Worm (Caenorhabditis elegans): ENCODE measurements around the gene C45G9.6.
A peak's percentile ranks its signal among the peaks of the same experiment; 100 is the strongest.

C45G9.6 gene

ce11 chrIII:5068675-5069233 lies 32.5 kb downstream of the C45G9.6 start, which contains the start of the genes C45G9.11 and C45G9.2:
C45G9.11 (minus strand) TSS chrIII:5068725.
C45G9.2 (plus strand) TSS chrIII:5069066.
- TF ChIP-seq nhr-76 (tag; optimal IDR thresholded peaks at IDR 0.05) (peak; percentile 12), lin-15B (tag; optimal IDR thresholded peaks at IDR 0.05) (peak; percentile 63), pqm-1 (tag; optimal IDR thresholded peaks at IDR 0.05) (peak; percentile 24), nfya-1 (tag; optimal IDR thresholded peaks at IDR 0.05; ENCODE audit: insufficient read depth) (peak; percentile 75), nhr-23 (tag; optimal IDR thresholded peaks at IDR 0.05) (peak; percentile 61), pha-4 (tag; optimal IDR thresholded peaks at IDR 0.05) (no peak), lsy-12 (tag; optimal IDR thresholded peaks at IDR 0.05) (peak; percentile 46), snpc-4 (tag; optimal IDR thresholded peaks at IDR 0.05) (peak; percentile 58), nhr-11 (tag; optimal IDR thresholded peaks at IDR 0.05) (no peak), nhr-77 (tag; optimal IDR thresholded peaks at IDR 0.05) (no peak), skn-1 (tag; optimal IDR thresholded peaks at IDR 0.05) (peak; percentile 51), nhr-43 (tag; optimal IDR thresholded peaks at IDR 0.05; ENCODE audit: poor library complexity, severe bottlenecking) (peak; percentile 88), lin-39 (tag; optimal IDR thresholded peaks at IDR 0.05) (peak; percentile 23), nhr-25 (tag; optimal IDR thresholded peaks at IDR 0.05) (peak; percentile 47)

ce11 chrIII:5071509-5071908 lies 35.3 kb downstream of the C45G9.6 start, which contains the start of gene C45G9.12:
C45G9.12 (minus strand) TSS chrIII:5071609.
- no peak for TF ChIP-seq nfya-1 (tag; optimal IDR thresholded peaks at IDR 0.05; ENCODE audit: insufficient read depth)
- TF ChIP-seq nhr-23 (tag; optimal IDR thresholded peaks at IDR 0.05): no peak
- no peak for TF ChIP-seq ceh-82 (tag; optimal IDR thresholded peaks at IDR 0.05)
- TF ChIP-seq fkh-10 (GFP tag; optimal IDR thresholded peaks at IDR 0.05): no peak
- no peak for TF ChIP-seq ceh-9 (tag; optimal IDR thresholded peaks at IDR 0.05)
- no peak for TF ChIP-seq nhr-43 (tag; optimal IDR thresholded peaks at IDR 0.05; ENCODE audit: poor library complexity, severe bottlenecking)

ce11 chrIII:5074398-5074797 lies 38.1 kb downstream of the C45G9.6 start, which contains the start of gene ttbk-6:
ttbk-6 (plus strand) TSS chrIII:5074698.
- TF ChIP-seq nhr-43 (tag; optimal IDR thresholded peaks at IDR 0.05; ENCODE audit: poor library complexity, severe bottlenecking) (no peak), nhr-76 (tag; optimal IDR thresholded peaks at IDR 0.05) (no peak), nhr-67 (tag; optimal IDR thresholded peaks at IDR 0.05) (no peak), ZK546.5 (tag; optimal IDR thresholded peaks at IDR 0.05) (no peak), fkh-10 (GFP tag; optimal IDR thresholded peaks at IDR 0.05) (no peak), unc-39 (tag; optimal IDR thresholded peaks at IDR 0.05) (no peak), daf-12 (tag; optimal IDR thresholded peaks at IDR 0.05) (no peak), jun-1 (tag; optimal IDR thresholded peaks at IDR 0.05) (no peak), pha-4 (tag; optimal IDR thresholded peaks at IDR 0.05) (no peak), fos-1 (tag; optimal IDR thresholded peaks at IDR 0.05) (no peak), elt-3 (tag; optimal IDR thresholded peaks at IDR 0.05) (no peak), ceh-82 (tag; optimal IDR thresholded peaks at IDR 0.05) (no peak), ceh-9 (tag; optimal IDR thresholded peaks at IDR 0.05) (no peak), snpc-4 (tag; optimal IDR thresholded peaks at IDR 0.05) (no peak), ceh-16 (tag; optimal IDR thresholded peaks at IDR 0.05) (no peak), zag-1 (tag; optimal IDR thresholded peaks at IDR 0.05) (no peak), aly-2 (tag; optimal IDR thresholded peaks at IDR 0.05) (no peak), ztf-11 (tag; optimal IDR thresholded peaks at IDR 0.05) (no peak), skn-1 (tag; optimal IDR thresholded peaks at IDR 0.05) (no peak)

ce11 chrIII:5076569-5076968 lies 40.3 kb downstream of the C45G9.6 start:
- TF ChIP-seq fkh-10 (GFP tag; optimal IDR thresholded peaks at IDR 0.05) (no peak), nhr-28 (tag; optimal IDR thresholded peaks at IDR 0.05) (no peak), nhr-25 (tag; optimal IDR thresholded peaks at IDR 0.05) (no peak), egl-5 (tag; optimal IDR thresholded peaks at IDR 0.05) (no peak), lsy-12 (tag; optimal IDR thresholded peaks at IDR 0.05) (no peak), nhr-76 (tag; optimal IDR thresholded peaks at IDR 0.05) (no peak)

- TF ChIP-seq egl-5 (tag; optimal IDR thresholded peaks at IDR 0.05) (no peak), ama-1 (optimal IDR thresholded peaks at IDR 0.05) (no peak), ceh-28 (tag; optimal IDR thresholded peaks at IDR 0.05) (no peak), pha-4 (tag; optimal IDR thresholded peaks at IDR 0.05) (peak; percentile 74), elt-2 (tag; optimal IDR thresholded peaks at IDR 0.05) (peak; percentile 79), tbx-2 (tag; optimal IDR thresholded peaks at IDR 0.05) (no peak), ceh-16 (tag; optimal IDR thresholded peaks at IDR 0.05) (no peak), egl-27 (tag; optimal IDR thresholded peaks at IDR 0.05) (no peak), snpc-4 (tag; optimal IDR thresholded peaks at IDR 0.05) (peak; percentile 17), zag-1 (tag; optimal IDR thresholded peaks at IDR 0.05) (no peak), daf-12 (tag; optimal IDR thresholded peaks at IDR 0.05) (no peak), nhr-11 (tag; optimal IDR thresholded peaks at IDR 0.05) (no peak), fkh-2 (tag; optimal IDR thresholded peaks at IDR 0.05) (no peak), nhr-43 (tag; optimal IDR thresholded peaks at IDR 0.05; ENCODE audit: poor library complexity, severe bottlenecking) (no peak), nhr-23 (tag; optimal IDR thresholded peaks at IDR 0.05) (no peak), elt-1 (tag; optimal IDR thresholded peaks at IDR 0.05) (peak; percentile 77), nfya-1 (tag; optimal IDR thresholded peaks at IDR 0.05; ENCODE audit: insufficient read depth) (no peak), skn-1 (tag; optimal IDR thresholded peaks at IDR 0.05) (no peak), eor-1 (tag; optimal IDR thresholded peaks at IDR 0.05) (no peak), pqm-1 (tag; optimal IDR thresholded peaks at IDR 0.05) (peak; percentile 61), lsy-12 (tag; optimal IDR thresholded peaks at IDR 0.05) (no peak), lin-15B (tag; optimal IDR thresholded peaks at IDR 0.05) (no peak), ZK546.5 (tag; optimal IDR thresholded peaks at IDR 0.05) (no peak), ztf-11 (tag; optimal IDR thresholded peaks at IDR 0.05) (no peak), fos-1 (tag; optimal IDR thresholded peaks at IDR 0.05) (no peak), ceh-82 (tag; optimal IDR thresholded peaks at IDR 0.05) (no peak), aly-2 (tag; optimal IDR thresholded peaks at IDR 0.05) (no peak), hmg-11 (tag; optimal IDR thresholded peaks at IDR 0.05) (no peak)
Measured at ce11 chrIII:5077150-5077814, 41.0 kb downstream of the C45G9.6 start, which contains the start of gene alh-1. alh-1 (plus strand) TSS chrIII:5077764.
